Worm (Caenorhabditis elegans) whole organism, L3 larva: Measurements from ENCODE around the gene T04A8.18.

ENCODE experiments used
- aly-2 ChIP-seq: fragments of 150-350 bp; optimal IDR thresholded peaks from 2 replicates; lab custom pipeline; 2014; ENCODE audit warnings: missing biosample characterization, missing genetic modification characterization
- ceh-82 ChIP-seq: fragments of 150-350 bp; optimal IDR thresholded peaks from 2 replicates; lab custom pipeline; 2014; ENCODE audit warnings: missing biosample characterization, missing genetic modification characterization
- egl-27 ChIP-seq: sonication (generic microtip); optimal IDR thresholded peaks from 4 replicates; lab custom pipeline; 2017; ENCODE audit warnings: missing biosample characterization, missing genetic modification reagents, missing genetic modification characterization
- lin-15B ChIP-seq: fragments of 150-350 bp; optimal IDR thresholded peaks from 2 replicates; lab custom pipeline; 2014; ENCODE audit warnings: missing biosample characterization, missing genetic modification characterization
- mml-1 ChIP-seq: fragments of 150-350 bp; sonication (generic microtip); optimal IDR thresholded peaks from 3 replicates; lab custom pipeline; 2014; ENCODE audit warnings: missing biosample characterization, missing genetic modification characterization
- nhr-11 ChIP-seq: fragments of 150-350 bp; optimal IDR thresholded peaks from 2 replicates; lab custom pipeline; 2014; ENCODE audit warnings: missing biosample characterization, missing genetic modification characterization
- nhr-67 ChIP-seq: fragments of 150-350 bp; optimal IDR thresholded peaks from 2 replicates; lab custom pipeline; 2014; ENCODE audit warnings: missing biosample characterization, missing genetic modification characterization
- nhr-76 ChIP-seq: fragments of 150-350 bp; sonication (generic microtip); optimal IDR thresholded peaks from 5 replicates; lab custom pipeline; 2014; ENCODE audit warnings: missing biosample characterization, missing genetic modification characterization
- sea-2 ChIP-seq: fragments of 150-350 bp; sonication (generic microtip); optimal IDR thresholded peaks from 4 replicates; lab custom pipeline; 2014; ENCODE audit warnings: missing biosample characterization, missing genetic modification reagents, missing genetic modification characterization
- skn-1 ChIP-seq: fragments of 150-350 bp; optimal IDR thresholded peaks from 2 replicates; lab custom pipeline; 2014; ENCODE audit warnings: missing biosample characterization, missing genetic modification characterization
- unc-62 ChIP-seq: fragments of 150-350 bp; sonication (generic microtip); optimal IDR thresholded peaks from 4 replicates; lab custom pipeline; 2014; ENCODE audit warnings: missing biosample characterization, missing genetic modification reagents, missing genetic modification characterization
- ztf-11 ChIP-seq: fragments of 150-350 bp; optimal IDR thresholded peaks from 2 replicates; lab custom pipeline; 2014; ENCODE audit warnings: missing biosample characterization, missing genetic modification characterization

ce11 chrIII:4695057-4695456 lies 14.0 kb upstream of the T04A8.18 start, which contains the start of gene T04A8.7:
- no peak for TF ChIP-seq sea-2 (GFP tag; lab: Kevin White, UChicago)
- no peak for TF ChIP-seq ceh-82 (tag; lab: Kevin White, UChicago)
- TF ChIP-seq mml-1 (tag; lab: Kevin White, UChicago) = no peak
- TF ChIP-seq nhr-11 = no peak
- TF ChIP-seq nhr-67 (tag; lab: Kevin White, UChicago) = no peak
- no peak for TF ChIP-seq aly-2 (tag; lab: Kevin White, UChicago)
- TF ChIP-seq egl-27 (tag; lab: Kevin White, UChicago) = no peak
- TF ChIP-seq nhr-76 (tag; lab: Kevin White, UChicago) = no peak
- TF ChIP-seq skn-1 (tag; lab: Kevin White, UChicago) = no peak
- TF ChIP-seq unc-62 (GFP tag; lab: Kevin White, UChicago) = no peak
- TF ChIP-seq lin-15B (tag; lab: Kevin White, UChicago) = no peak
- no peak for TF ChIP-seq ztf-11 (tag; lab: Kevin White, UChicago)
